Worm (Caenorhabditis elegans) whole organism, L1 larva: Measurements from ENCODE around the gene clec-140.

Experiments used
- efl-3 ChIP-seq: fragments of 200-800 bp; sonication (Bioruptor generic); optimal IDR thresholded peaks from 2 replicates; lab custom pipeline; 2018; ENCODE audit warnings: mild to moderate bottlenecking, missing genetic modification characterization, missing compliant biosample characterization
- egl-27 ChIP-seq, 2 experiments: fragments of 150-350 bp in 1 of 2; sonication (generic microtip); optimal IDR thresholded peaks; 3 replicates each; lab custom pipeline; 2017 to 2018; ENCODE audit warnings: missing biosample characterization in 2 of 2, missing genetic modification characterization in 2 of 2, missing genetic modification reagents in 2 of 2
- lin-39 ChIP-seq: fragments of 150-350 bp; optimal IDR thresholded peaks from 2 replicates; lab custom pipeline; 2014; ENCODE audit warnings: missing biosample characterization, missing genetic modification reagents, missing genetic modification characterization
- lir-3 ChIP-seq: sonication (generic microtip); optimal IDR thresholded peaks from 2 replicates; lab custom pipeline; 2016; ENCODE audit warnings: mild to moderate bottlenecking, missing genetic modification characterization, moderate library complexity, missing compliant biosample characterization; ENCODE audit not compliant: poor library complexity
- lsy-2 ChIP-seq, 2 experiments: fragments of 150-350 bp; optimal IDR thresholded peaks; 2 replicates each; lab custom pipeline; 2014; ENCODE audit warnings: missing biosample characterization in 2 of 2, missing genetic modification characterization in 2 of 2
- mdl-1 ChIP-seq, 2 experiments: fragments of 150-350 bp; optimal IDR thresholded peaks; 2 replicates each; lab custom pipeline; 2014 to 2017; ENCODE audit warnings: missing biosample characterization in 2 of 2, missing genetic modification characterization in 2 of 2, inconsistent platforms in 1 of 2
- mep-1 ChIP-seq: fragments of 150-350 bp; optimal IDR thresholded peaks from 2 replicates; lab custom pipeline; 2014; ENCODE audit warnings: missing biosample characterization, missing genetic modification characterization
- nhr-11 ChIP-seq: fragments of 150-350 bp; optimal IDR thresholded peaks from 2 replicates; lab custom pipeline; 2014; ENCODE audit warnings: missing biosample characterization, missing genetic modification characterization
- nhr-76 ChIP-seq: sonication (generic microtip); optimal IDR thresholded peaks from 2 replicates; lab custom pipeline; 2017; ENCODE audit warnings: missing biosample characterization, missing genetic modification characterization
- nhr-84 ChIP-seq: sonication (generic microtip); optimal IDR thresholded peaks from 2 replicates; lab custom pipeline; 2017; ENCODE audit warnings: missing biosample characterization, missing genetic modification characterization
- sox-4 ChIP-seq: sonication (generic microtip); optimal IDR thresholded peaks from 2 replicates; lab custom pipeline; 2016; ENCODE audit warnings: missing genetic modification characterization, missing compliant biosample characterization

DNA sequence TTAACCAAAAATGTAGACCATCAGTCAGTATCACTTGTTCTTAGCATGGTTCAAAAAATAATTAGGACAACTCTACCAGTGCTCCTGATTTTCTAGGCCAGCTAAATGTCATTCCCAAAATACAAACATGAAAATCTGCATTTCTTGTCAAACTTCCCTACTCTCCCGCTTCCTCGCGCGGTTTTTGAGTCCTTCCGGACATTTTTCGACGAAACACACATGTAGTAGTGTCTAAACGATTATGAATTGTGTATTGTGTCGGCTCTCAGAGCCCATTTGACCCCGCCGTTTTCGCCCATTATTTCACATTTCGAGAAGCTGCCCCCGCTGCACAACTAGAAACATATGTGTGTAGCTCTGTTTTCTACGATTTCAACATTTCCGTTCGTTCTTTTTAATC is 46.3 kb upstream of the clec-140 start, which contains the start of gene F35D11.1:
- TF ChIP-seq efl-3 (GFP tag; lab: Kevin White, UChicago) (no peak), lsy-2 (tag; optimal IDR thresholded peaks at IDR 0.05; lab: Kevin White, UChicago) (no peak), mdl-1 (tag; optimal IDR thresholded peaks at IDR 0.05; lab: Kevin White, UChicago) (no peak), egl-27 (tag; optimal IDR thresholded peaks at IDR 0.05; lab: Kevin White, UChicago) (no peak), nhr-11 (tag; lab: Kevin White, UChicago) (no peak), nhr-84 (tag; lab: Kevin White, UChicago) (no peak), lin-39 (no peak), lir-3 (tag; lab: Kevin White, UChicago) (no peak), mep-1 (tag; lab: Kevin White, UChicago) (no peak), nhr-76 (tag; lab: Kevin White, UChicago) (no peak), sox-4 (tag; lab: Kevin White, UChicago) (no peak)
